Fruit fly (Drosophila melanogaster) whole organism, prepupa: Measurements from ENCODE around the gene Wsck.

ENCODE experiments used
- Hr4 ChIP-seq: fragments of 200-800 bp; sonication (Bioruptor generic); optimal IDR thresholded peaks from 3 replicates; lab custom pipeline; 2016; ENCODE audit warnings: missing biosample characterization, missing genetic modification characterization
- Smox ChIP-seq: fragments of 200-800 bp; sonication (Bioruptor generic); optimal IDR thresholded peaks from 3 replicates; lab custom pipeline; 2016; ENCODE audit warnings: missing biosample characterization, missing genetic modification characterization

DNA sequence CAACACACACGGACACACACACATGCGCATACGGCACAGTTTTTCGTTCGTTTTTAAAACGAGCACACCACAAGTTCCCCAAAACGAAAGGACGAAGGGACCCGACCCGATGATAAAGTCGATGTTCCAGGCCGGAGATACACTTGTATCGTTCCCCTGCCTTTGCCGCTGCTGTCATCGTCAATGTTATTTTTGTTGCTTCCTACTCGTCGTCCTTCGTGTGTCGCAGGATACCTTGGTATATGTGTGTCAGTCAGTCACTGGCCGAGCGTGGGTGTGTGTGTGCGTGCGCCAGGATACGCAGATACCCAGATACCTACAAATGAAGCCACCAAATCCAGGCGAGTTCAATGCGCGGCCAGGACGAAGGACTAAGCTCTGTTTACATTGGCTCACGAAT is 33.2 kb upstream of the Wsck start:
- TF ChIP-seq Hr4 (GFP tag; lab: Kevin White, UChicago) (no peak), Smox (GFP tag; lab: Kevin White, UChicago) (no peak)
